Fruit fly (Drosophila melanogaster): ENCODE measurements around the gene CG10469.
A peak's percentile ranks its signal among the peaks of the same experiment; 100 is the strongest.

Gene CG10469

DNA sequence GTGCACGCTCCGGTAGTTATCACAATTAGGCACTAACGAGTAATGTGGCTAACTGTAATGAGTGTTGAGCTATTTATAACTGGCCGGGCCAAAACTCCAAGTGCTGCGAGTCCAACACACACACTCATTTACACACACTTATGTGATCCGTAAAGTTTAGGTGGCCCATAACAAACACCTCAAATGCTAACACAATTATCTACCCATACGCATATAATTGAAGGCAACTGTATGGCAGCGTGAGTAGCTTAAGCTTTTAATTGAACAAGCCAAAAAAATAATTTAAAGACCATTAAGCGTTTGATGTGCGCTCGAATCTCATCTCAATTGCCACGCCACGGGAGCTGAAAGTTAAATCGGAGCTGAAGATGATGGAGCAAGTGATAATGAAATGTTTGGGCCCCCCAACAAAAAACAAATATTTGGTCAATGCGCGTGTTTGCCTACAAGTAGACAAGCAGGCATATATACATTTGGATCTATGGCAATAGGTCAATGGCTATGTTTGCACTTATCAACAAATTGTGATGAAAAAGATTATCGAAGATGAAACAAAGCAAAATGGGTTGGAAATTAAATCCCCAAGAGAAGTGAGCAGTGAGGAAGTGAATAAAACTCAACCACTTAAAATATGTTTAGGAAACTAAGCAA, 46.9 kb upstream of the CG10469 start, which contains the start of gene Cpr65Av (continued):
- TF ChIP-seq CG16813 (GFP tag; IDR thresholded peaks at IDR 0.05; ENCODE audit: partially characterized antibody) (no peak), CG15269 (tag; optimal IDR thresholded peaks at IDR 0.05) (peak; percentile 10), CG8388 (GFP tag; optimal IDR thresholded peaks at IDR 0.05) (no peak), Hr51 (GFP tag; optimal IDR thresholded peaks at IDR 0.05) (peak in 1 of 2 experiments; percentile 43), CG9609 (GFP tag; optimal IDR thresholded peaks at IDR 0.05) (no peak), Blimp-1 (GFP tag; optimal IDR thresholded peaks at IDR 0.05) (peak; percentile 13), CG34422 (GFP tag; IDR thresholded peaks at IDR 0.05) (no peak), CG31224 (GFP tag; IDR thresholded peaks at IDR 0.05) (no peak), NFAT (GFP tag; IDR thresholded peaks at IDR 0.05) (no peak), CG8089 (GFP tag; optimal IDR thresholded peaks at IDR 0.05) (no peak), knrl (GFP tag; IDR thresholded peaks at IDR 0.05; ENCODE audit: partially characterized antibody) (no peak), CG31388 (GFP tag; optimal IDR thresholded peaks at IDR 0.05) (no peak), CG8281 (tag; optimal IDR thresholded peaks at IDR 0.05) (no peak), CG33557 (GFP tag; optimal IDR thresholded peaks at IDR 0.05) (no peak), grau (tag; optimal IDR thresholded peaks at IDR 0.05) (no peak), CG1233 (GFP tag; optimal IDR thresholded peaks at IDR 0.05) (peak; percentile 32), lilli (GFP tag; optimal IDR thresholded peaks at IDR 0.05) (no peak), Camta (GFP tag; optimal IDR thresholded peaks at IDR 0.05) (no peak), CG15011 (GFP tag; optimal IDR thresholded peaks at IDR 0.05) (peak; percentile 6), CoRest (tag; optimal IDR thresholded peaks at IDR 0.05) (peak; percentile 7), Sry-β (GFP tag; optimal IDR thresholded peaks at IDR 0.05) (no peak), CG43689 (GFP tag; IDR thresholded peaks at IDR 0.05) (no peak), CG17359 (tag; optimal IDR thresholded peaks at IDR 0.05) (peak; percentile 40), Eip74EF (GFP tag; optimal IDR thresholded peaks at IDR 0.05) (peak in 1 of 2 experiments; percentile 11), CG7745 (tag; optimal IDR thresholded peaks at IDR 0.05) (no peak), sna (GFP tag; IDR thresholded peaks at IDR 0.05; ENCODE audit: partially characterized antibody) (no peak), E2f1 (GFP tag; IDR thresholded peaks at IDR 0.05) (no peak), CG1603 (tag; optimal IDR thresholded peaks at IDR 0.05) (peak; percentile 48), dati (GFP tag; IDR thresholded peaks at IDR 0.05) (no peak), GATAe (GFP tag; conservative IDR thresholded peaks at IDR 0.05) (no peak), jing (GFP tag; optimal IDR thresholded peaks at IDR 0.05) (no peak), CG12219 (GFP tag; optimal IDR thresholded peaks at IDR 0.05) (peak; percentile 23), otp (GFP tag; IDR thresholded peaks at IDR 0.05) (peak; percentile 17; the same call in 1 of the 3 replicates), vnd (GFP tag; IDR thresholded peaks at IDR 0.05; ENCODE audit: partially characterized antibody) (no peak), aop (GFP tag; IDR thresholded peaks at IDR 0.05) (no peak), Ravus (GFP tag; IDR thresholded peaks at IDR 0.05) (no peak), CG12744 (GFP tag; optimal IDR thresholded peaks at IDR 0.05) (no peak), Side (GFP tag; optimal IDR thresholded peaks at IDR 0.05) (no peak), CG3726 (GFP tag; IDR thresholded peaks at IDR 0.05) (no peak), fd64A (GFP tag; optimal IDR thresholded peaks at IDR 0.05) (peak; percentile 16), mirr (GFP tag; optimal IDR thresholded peaks at IDR 0.05) (peak; percentile 28), CG6272 (GFP tag; IDR thresholded peaks at IDR 0.05) (no peak), unc-4 (GFP tag; IDR thresholded peaks at IDR 0.05; ENCODE audit: partially characterized antibody) (no peak), danr (GFP tag; IDR thresholded peaks at IDR 0.05) (no peak), nmo (GFP tag; optimal IDR thresholded peaks at IDR 0.05) (no peak), gce (GFP tag; IDR thresholded peaks at IDR 0.05) (0 out of 3 replicates have a peak, but pooled peaks have one; percentile 28), chif (GFP tag; optimal IDR thresholded peaks at IDR 0.05) (peak in 1 of 2 experiments; percentile 13), br (optimal IDR thresholded peaks at IDR 0.05) (no peak), CG11504 (tag; optimal IDR thresholded peaks at IDR 0.05) (peak; percentile 12)
